Worm (Caenorhabditis elegans): ENCODE data around the gene orc-1.

DNA sequence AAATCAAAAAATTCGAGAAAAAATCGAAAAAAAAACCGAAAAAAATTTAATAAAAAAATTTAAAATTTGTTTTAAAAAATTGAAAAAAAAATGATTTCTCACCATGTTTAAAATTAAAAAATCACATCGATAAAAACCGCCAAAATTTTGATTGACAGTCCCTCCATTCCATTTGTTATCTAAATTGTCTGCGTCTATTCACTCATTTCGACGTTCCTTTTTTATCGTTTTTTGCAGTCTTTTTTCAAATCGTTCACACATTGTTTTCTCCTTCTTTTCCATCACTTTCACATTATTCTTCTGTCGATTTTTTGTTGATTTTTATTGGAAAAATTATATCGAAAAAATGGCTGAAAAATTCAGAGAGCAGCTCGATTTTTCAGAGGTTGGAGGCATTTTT is 13.1 kb downstream of the orc-1 start:
- TF ChIP-seq flt-1 (GFP tag; IDR thresholded peaks at IDR 0.05): no peak
- TF ChIP-seq klf-2 (GFP tag; conservative IDR thresholded peaks at IDR 0.05): no peak
- no peak for TF ChIP-seq T22C8.4 (GFP tag; IDR thresholded peaks at IDR 0.05)
- no peak for TF ChIP-seq ztf-29 (GFP tag; IDR thresholded peaks at IDR 0.05)
- no peak for TF ChIP-seq med-1 (GFP tag; optimal IDR thresholded peaks at IDR 0.05; ENCODE audit: insufficient read depth)
- TF ChIP-seq ref-1 (GFP tag; conservative IDR thresholded peaks at IDR 0.05): no peak
- TF ChIP-seq ztf-23 (GFP tag; IDR thresholded peaks at IDR 0.05): no peak
